Worm (Caenorhabditis elegans) whole organism, L3 larva: ENCODE measurements around the gene hhat-2.

Source experiments
- ceh-28 ChIP-seq: fragments of 150-350 bp; optimal IDR thresholded peaks from 2 replicates; lab custom pipeline; 2014; ENCODE audit warnings: missing biosample characterization, missing genetic modification reagents, missing genetic modification characterization
- daf-12 ChIP-seq: fragments of 150-350 bp; optimal IDR thresholded peaks from 2 replicates; lab custom pipeline; 2014; ENCODE audit warnings: missing biosample characterization, missing genetic modification reagents, missing genetic modification characterization
- elt-2 ChIP-seq: sonication (generic microtip); optimal IDR thresholded peaks from 2 replicates; lab custom pipeline; 2016; ENCODE audit warnings: missing genetic modification reagents, mild to moderate bottlenecking, missing genetic modification characterization, missing compliant biosample characterization
- elt-3 ChIP-seq, 3 experiments: fragments of 150-350 bp in 1 of 3; sonication (generic microtip) in 2 of 3; optimal IDR thresholded peaks; 2 replicates in 2 of 3; 4 replicates in 1 of 3; lab custom pipeline; 2014 to 2017; ENCODE audit warnings: missing biosample characterization in 3 of 3, missing genetic modification characterization in 3 of 3
- eor-1 ChIP-seq, 2 experiments: fragments of 150-350 bp; optimal IDR thresholded peaks; 2 replicates each; lab custom pipeline; 2014 to 2018; ENCODE audit warnings: missing biosample characterization in 2 of 2, missing genetic modification characterization in 2 of 2
- fkh-10 ChIP-seq: sonication (generic microtip); optimal IDR thresholded peaks from 2 replicates; lab custom pipeline; 2017; ENCODE audit warnings: missing biosample characterization, missing genetic modification reagents, missing genetic modification characterization
- hmg-11 ChIP-seq: sonication (generic microtip); optimal IDR thresholded peaks from 2 replicates; lab custom pipeline; 2016; ENCODE audit warnings: missing genetic modification characterization, missing compliant biosample characterization
- jun-1 ChIP-seq: fragments of 150-350 bp; optimal IDR thresholded peaks from 2 replicates; lab custom pipeline; 2014; ENCODE audit warnings: missing biosample characterization, missing genetic modification reagents, missing genetic modification characterization
- lin-15B ChIP-seq: fragments of 150-350 bp; optimal IDR thresholded peaks from 2 replicates; lab custom pipeline; 2014; ENCODE audit warnings: missing biosample characterization, missing genetic modification characterization
- lsy-12 ChIP-seq: sonication (generic microtip); optimal IDR thresholded peaks from 2 replicates; lab custom pipeline; 2016; ENCODE audit warnings: mild to moderate bottlenecking, missing genetic modification characterization, missing compliant biosample characterization
- mdl-1 ChIP-seq: fragments of 150-350 bp; optimal IDR thresholded peaks from 2 replicates; lab custom pipeline; 2014; ENCODE audit warnings: missing biosample characterization, missing genetic modification characterization
- mml-1 ChIP-seq: fragments of 150-350 bp; sonication (generic microtip); optimal IDR thresholded peaks from 3 replicates; lab custom pipeline; 2014; ENCODE audit warnings: missing biosample characterization, missing genetic modification characterization
- nfya-1 ChIP-seq: sonication (generic microtip); optimal IDR thresholded peaks from 2 replicates; lab custom pipeline; 2017; ENCODE audit warnings: missing genetic modification characterization, mild to moderate bottlenecking, missing compliant biosample characterization, antibody characterized with exemption, moderate library complexity; ENCODE audit not compliant: insufficient read depth
- nhr-23 ChIP-seq: fragments of 150-350 bp; optimal IDR thresholded peaks from 2 replicates; lab custom pipeline; 2014; ENCODE audit warnings: missing biosample characterization, missing genetic modification reagents, missing genetic modification characterization
- nhr-237 ChIP-seq: fragments of 150-350 bp; optimal IDR thresholded peaks from 2 replicates; lab custom pipeline; 2014; ENCODE audit warnings: missing biosample characterization, missing genetic modification characterization
- nhr-25 ChIP-seq: sonication (generic microtip); optimal IDR thresholded peaks from 2 replicates; lab custom pipeline; 2017; ENCODE audit warnings: missing biosample characterization, missing genetic modification characterization
- nhr-43 ChIP-seq: sonication (generic microtip); optimal IDR thresholded peaks from 2 replicates; lab custom pipeline; 2016; ENCODE audit warnings: mild to moderate bottlenecking, missing genetic modification characterization, missing compliant biosample characterization; ENCODE audit not compliant: poor library complexity, severe bottlenecking
- nhr-67 ChIP-seq: fragments of 150-350 bp; optimal IDR thresholded peaks from 2 replicates; lab custom pipeline; 2014; ENCODE audit warnings: missing biosample characterization, missing genetic modification characterization
- nhr-76 ChIP-seq: fragments of 150-350 bp; sonication (generic microtip); optimal IDR thresholded peaks from 5 replicates; lab custom pipeline; 2014; ENCODE audit warnings: missing biosample characterization, missing genetic modification characterization
- pha-4 ChIP-seq: fragments of 150-350 bp; optimal IDR thresholded peaks from 2 replicates; lab custom pipeline; 2014; ENCODE audit warnings: missing biosample characterization, missing genetic modification reagents, missing genetic modification characterization
- pqm-1 ChIP-seq: fragments of 150-350 bp; optimal IDR thresholded peaks from 2 replicates; lab custom pipeline; 2017; ENCODE audit warnings: missing biosample characterization, missing genetic modification characterization, inconsistent platforms
- skn-1 ChIP-seq: fragments of 150-350 bp; optimal IDR thresholded peaks from 2 replicates; lab custom pipeline; 2014; ENCODE audit warnings: missing biosample characterization, missing genetic modification characterization
- snpc-4 ChIP-seq: fragments of 150-350 bp; optimal IDR thresholded peaks from 2 replicates; lab custom pipeline; 2014; ENCODE audit warnings: missing biosample characterization, missing genetic modification characterization
- tbx-2 ChIP-seq: sonication (generic microtip); optimal IDR thresholded peaks from 2 replicates; lab custom pipeline; 2016; ENCODE audit warnings: mild to moderate bottlenecking, missing genetic modification characterization, missing compliant biosample characterization
- unc-62 ChIP-seq: fragments of 150-350 bp; sonication (generic microtip); optimal IDR thresholded peaks from 4 replicates; lab custom pipeline; 2014; ENCODE audit warnings: missing biosample characterization, missing genetic modification reagents, missing genetic modification characterization
- zag-1 ChIP-seq: fragments of 150-350 bp; optimal IDR thresholded peaks from 2 replicates; lab custom pipeline; 2014; ENCODE audit warnings: missing biosample characterization, missing genetic modification characterization
- ztf-11 ChIP-seq: fragments of 150-350 bp; optimal IDR thresholded peaks from 2 replicates; lab custom pipeline; 2014; ENCODE audit warnings: missing biosample characterization, missing genetic modification characterization
- ztf-4 ChIP-seq: fragments of 150-350 bp; optimal IDR thresholded peaks from 2 replicates; lab custom pipeline; 2014; ENCODE audit warnings: missing biosample characterization, missing genetic modification characterization

hhat-2 gene

DNA sequence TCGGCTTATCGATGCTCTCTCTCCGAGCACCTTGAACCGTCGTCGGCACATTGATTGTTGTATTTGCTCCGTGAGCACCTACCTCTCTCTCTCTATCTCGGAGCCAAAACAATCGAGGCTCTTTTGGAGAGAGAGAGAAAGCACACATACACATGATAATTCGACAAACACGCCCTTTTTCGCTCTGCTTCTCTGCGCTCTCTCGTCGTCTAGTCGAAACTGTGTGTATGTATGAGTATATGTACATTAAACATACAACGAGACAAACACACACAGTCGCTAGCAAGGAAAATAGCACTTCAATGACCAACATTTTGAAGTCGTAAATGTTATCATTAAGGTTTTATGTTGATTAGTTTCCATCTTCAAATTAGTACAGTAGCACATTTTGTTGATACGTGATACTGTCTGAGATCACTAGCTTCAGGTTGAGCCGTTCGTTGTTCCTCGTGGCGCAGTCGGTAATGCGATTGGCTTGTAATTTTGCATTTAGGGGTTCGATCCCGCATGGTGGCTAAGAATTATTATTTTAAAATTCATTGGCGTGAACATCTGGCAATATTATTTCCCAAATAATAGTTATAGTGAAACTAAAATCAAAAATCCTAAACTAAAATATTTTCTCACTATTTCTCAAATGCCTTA is 46.1 kb upstream of the hhat-2 start (continued):
- TF ChIP-seq ztf-11 (tag; lab: Kevin White, UChicago), result no peak
- TF ChIP-seq nhr-43, result no peak
- TF ChIP-seq pqm-1 (tag; lab: Kevin White, UChicago), result peak; percentile 92
- no peak for TF ChIP-seq unc-62 (GFP tag; lab: Kevin White, UChicago)
- no peak for TF ChIP-seq mml-1
- TF ChIP-seq nhr-237 (tag; lab: Kevin White, UChicago), result no peak
- TF ChIP-seq nhr-25 (tag; lab: Kevin White, UChicago), result no peak
- no peak for TF ChIP-seq nhr-23 (tag; lab: Kevin White, UChicago)
- no peak for TF ChIP-seq daf-12 (tag; lab: Kevin White, UChicago)
- TF ChIP-seq fkh-10 (GFP tag; lab: Kevin White, UChicago), result no peak

- TF ChIP-seq nhr-25 (tag; lab: Kevin White, UChicago), result peak; percentile 86
- peak; percentile 14 for TF ChIP-seq tbx-2 (tag; lab: Kevin White, UChicago)
- peak in 1 of 3 experiments; percentile 37 for TF ChIP-seq elt-3 (tag; optimal IDR thresholded peaks at IDR 0.05; lab: Kevin White, UChicago)
- peak; percentile 74 for TF ChIP-seq nfya-1 (tag; lab: Kevin White, UChicago)
- TF ChIP-seq eor-1 (tag; optimal IDR thresholded peaks at IDR 0.05; lab: Kevin White, UChicago), result no peak
- peak; percentile 56 for TF ChIP-seq hmg-11
- TF ChIP-seq nhr-76, result no peak
- peak; percentile 43 for TF ChIP-seq lin-15B (tag; lab: Kevin White, UChicago)
- peak; percentile 81 for TF ChIP-seq nhr-23 (tag; lab: Kevin White, UChicago)
- peak; percentile 77 for TF ChIP-seq nhr-43
- TF ChIP-seq pha-4, result peak; percentile 61
- TF ChIP-seq ceh-28, result peak; percentile 5
- TF ChIP-seq jun-1 (tag; lab: Kevin White, UChicago), result peak; percentile 21
- TF ChIP-seq zag-1 (tag; lab: Kevin White, UChicago), result no peak
These were observed 43.4 kb upstream of the hhat-2 start for ce11 chrIV:14872320-14872719.

- peak; percentile 84 for TF ChIP-seq nhr-43
- peak; percentile 82 for TF ChIP-seq nhr-25 (tag; lab: Kevin White, UChicago)
- TF ChIP-seq lsy-12, result no peak
- TF ChIP-seq ztf-4 (tag; lab: Kevin White, UChicago), result no peak
- TF ChIP-seq nfya-1 (tag; lab: Kevin White, UChicago), result peak; percentile 91
- TF ChIP-seq elt-3 (tag; optimal IDR thresholded peaks at IDR 0.05; lab: Kevin White, UChicago), result peak in 2 of 3 experiments; percentile 19 to 56
- no peak for TF ChIP-seq snpc-4
- no peak for TF ChIP-seq eor-1 (tag; optimal IDR thresholded peaks at IDR 0.05; lab: Kevin White, UChicago)
- peak; percentile 85 for TF ChIP-seq nhr-23 (tag; lab: Kevin White, UChicago)
- no peak for TF ChIP-seq ceh-28
These were observed 41.0 kb upstream of the hhat-2 start for ce11 chrIV:14869844-14870433.

ce11 chrIV:14868560-14868959 is 39.6 kb upstream of the hhat-2 start:
- TF ChIP-seq nhr-237 (tag; lab: Kevin White, UChicago) (no peak), mdl-1 (tag; lab: Kevin White, UChicago) (no peak), tbx-2 (tag; lab: Kevin White, UChicago) (no peak)

ce11 chrIV:14864529-14864928 is 35.6 kb upstream of the hhat-2 start:
- TF ChIP-seq nhr-67 (tag; lab: Kevin White, UChicago) (no peak), tbx-2 (tag; lab: Kevin White, UChicago) (no peak), nhr-237 (tag; lab: Kevin White, UChicago) (no peak), snpc-4 (peak; percentile 8)
- TF ChIP-seq, all 47 proteins: peak for 1

DNA sequence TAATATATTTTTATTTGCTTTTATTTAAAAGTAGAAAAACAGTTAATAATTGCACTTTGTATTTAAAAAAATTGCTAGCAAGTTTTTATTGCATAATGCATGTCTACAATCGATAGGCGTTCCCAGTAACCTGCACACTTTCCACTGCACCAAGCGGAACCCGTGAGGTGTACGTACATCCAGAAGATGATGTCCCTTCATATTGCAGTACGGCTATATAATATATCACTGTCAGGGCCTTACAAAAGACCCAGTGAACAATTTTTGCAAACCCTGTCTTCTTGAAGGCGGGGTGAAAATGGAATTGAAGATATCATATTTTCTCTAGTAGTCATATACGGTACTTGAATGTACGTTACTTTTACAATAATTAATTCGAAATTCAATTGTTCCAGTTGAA is 34.8 kb upstream of the hhat-2 start:
- no peak for TF ChIP-seq ceh-28
- TF ChIP-seq zag-1 (tag; lab: Kevin White, UChicago), result no peak
- TF ChIP-seq elt-2, result no peak
- no peak for TF ChIP-seq nhr-67 (tag; lab: Kevin White, UChicago)
- no peak for TF ChIP-seq mml-1
- TF ChIP-seq skn-1 (tag; lab: Kevin White, UChicago), result no peak
